Worm (Caenorhabditis elegans) whole organism, midembryonic: ENCODE results near the gene irld-64.

Experiments used
- flt-1 ChIP-seq: fragments of 200-800 bp; sonication (Bioruptor generic); IDR thresholded peaks from 2 replicates; pipeline ENCODE4 v1.3.6; 2022; ENCODE audit warnings: missing genetic modification characterization, missing compliant biosample characterization
- klf-2 ChIP-seq: fragments of 200-800 bp; sonication (Bioruptor generic); conservative IDR thresholded peaks from 2 replicates; pipeline ENCODE4 v1.3.6; 2022; ENCODE audit warnings: missing genetic modification reagents, missing genetic modification characterization, missing compliant biosample characterization
- med-1 ChIP-seq: sonication (generic microtip); optimal IDR thresholded peaks from 2 replicates; lab custom pipeline; 2017; ENCODE audit warnings: missing genetic modification characterization, mild to moderate bottlenecking, missing compliant biosample characterization, antibody characterized with exemption, missing genetic modification reagents; ENCODE audit not compliant: insufficient read depth

- TF ChIP-seq med-1 (GFP tag; lab: Kevin White, UChicago) (no peak), flt-1 (GFP tag; lab: Robert Waterston, UW) (no peak), klf-2 (GFP tag; lab: Robert Waterston, UW) (no peak)
Observed at ce11 chrII:2939681-2940080, 9.3 kb upstream of the irld-64 start.
